Worm (Caenorhabditis elegans) whole organism, midembryonic: Measurements from ENCODE around the gene C03E10.3.

Source experiments
- cog-1 ChIP-seq: sonication (generic microtip); optimal IDR thresholded peaks from 2 replicates; lab custom pipeline; 2016; ENCODE audit warnings: missing genetic modification characterization, missing compliant biosample characterization
- flt-1 ChIP-seq: fragments of 200-800 bp; sonication (Bioruptor generic); IDR thresholded peaks from 2 replicates; pipeline ENCODE4 v1.3.6; 2022; ENCODE audit warnings: missing genetic modification characterization, missing compliant biosample characterization
- klf-2 ChIP-seq: fragments of 200-800 bp; sonication (Bioruptor generic); conservative IDR thresholded peaks from 2 replicates; pipeline ENCODE4 v1.3.6; 2022; ENCODE audit warnings: missing genetic modification reagents, missing genetic modification characterization, missing compliant biosample characterization
- med-1 ChIP-seq: sonication (generic microtip); optimal IDR thresholded peaks from 2 replicates; lab custom pipeline; 2017; ENCODE audit warnings: missing genetic modification characterization, mild to moderate bottlenecking, missing compliant biosample characterization, antibody characterized with exemption, missing genetic modification reagents; ENCODE audit not compliant: insufficient read depth
- ref-1 ChIP-seq: fragments of 200-800 bp; sonication (Bioruptor generic); conservative IDR thresholded peaks from 2 replicates; pipeline ENCODE4 v1.3.6; 2022; ENCODE audit warnings: missing genetic modification reagents, missing genetic modification characterization, missing compliant biosample characterization
- tab-1 ChIP-seq: fragments of 200-800 bp; sonication (Bioruptor generic); IDR thresholded peaks from 2 replicates; pipeline ENCODE4 v1.3.6; 2022; ENCODE audit warnings: missing genetic modification characterization, missing compliant biosample characterization
- ztf-23 ChIP-seq: fragments of 200-800 bp; sonication (Bioruptor generic); IDR thresholded peaks from 2 replicates; pipeline ENCODE4 v1.3.6; 2022; ENCODE audit warnings: missing genetic modification reagents, missing genetic modification characterization, missing compliant biosample characterization
- ztf-29 ChIP-seq: fragments of 200-800 bp; sonication (Bioruptor generic); IDR thresholded peaks from 2 replicates; pipeline ENCODE4 v1.3.6; 2022; ENCODE audit warnings: missing genetic modification reagents, missing genetic modification characterization, missing compliant biosample characterization

- TF ChIP-seq klf-2 (GFP tag; lab: Robert Waterston, UW) = no peak
- no peak for TF ChIP-seq ztf-29 (GFP tag; lab: Robert Waterston, UW)
- no peak for TF ChIP-seq ref-1
- no peak for TF ChIP-seq flt-1 (GFP tag; lab: Robert Waterston, UW)
- no peak for TF ChIP-seq tab-1 (GFP tag; lab: Robert Waterston, UW)
- no peak for TF ChIP-seq med-1
- TF ChIP-seq ztf-23 (GFP tag; lab: Robert Waterston, UW) = no peak
- no peak for TF ChIP-seq cog-1 (tag; lab: Kevin White, UChicago)
Measured at ce11 chrV:11307781-11308180, 21.6 kb downstream of the C03E10.3 start.
